Fruit fly (Drosophila melanogaster): ENCODE data around the gene CG17129.
A peak's percentile ranks its signal among the peaks of the same experiment; 100 is the strongest.

The CG17129 gene

DNA sequence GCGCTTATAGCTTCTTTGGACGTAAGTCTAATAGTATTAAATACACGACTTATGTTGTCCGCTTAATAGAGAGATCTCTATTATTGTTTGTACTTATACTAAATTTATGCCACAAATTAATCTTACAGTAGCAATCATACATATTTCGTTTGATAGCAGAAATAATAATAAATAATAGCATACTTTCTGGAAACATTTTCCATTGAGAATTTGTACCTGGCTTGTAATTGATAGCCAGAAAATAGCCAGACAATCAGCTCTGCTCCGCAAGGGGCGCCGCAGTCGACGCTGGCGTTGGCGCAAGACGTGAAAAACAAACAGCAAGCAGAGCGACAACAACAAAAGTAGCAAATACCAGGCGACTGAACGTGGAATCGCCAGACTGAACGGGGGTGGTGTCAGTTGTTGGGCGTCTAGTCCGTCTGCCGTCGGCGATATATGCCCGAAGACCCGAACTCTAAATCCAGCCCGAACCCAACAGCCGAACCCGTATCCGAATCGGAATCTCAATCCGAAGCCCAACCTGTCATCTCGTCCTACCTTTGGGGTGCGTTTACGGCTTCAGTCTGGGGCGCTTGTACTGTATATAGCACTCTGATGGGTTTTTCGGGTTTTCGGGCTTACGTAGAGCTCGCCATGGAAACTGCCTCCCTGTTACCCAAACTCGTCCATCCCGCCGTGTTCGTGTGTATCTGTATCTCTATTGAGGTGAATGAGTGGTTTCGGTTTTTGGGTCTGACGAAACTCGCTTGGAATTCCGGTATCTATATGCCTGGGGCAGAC is 19.4 kb upstream of the CG17129 start (continued):
- peak; percentile 13 for TF ChIP-seq pho (GFP tag; optimal IDR thresholded peaks at IDR 0.05)
- TF ChIP-seq CG10209 (GFP tag; optimal IDR thresholded peaks at IDR 0.05): peak; percentile 97
- TF ChIP-seq fu2 (GFP tag; optimal IDR thresholded peaks at IDR 0.05): no peak
- peak; percentile 96 for TF ChIP-seq Tbp (GFP tag; optimal IDR thresholded peaks at IDR 0.05)
- TF ChIP-seq E2f1 (GFP tag; IDR thresholded peaks at IDR 0.05): no peak
- no peak for TF ChIP-seq run (tag; optimal IDR thresholded peaks at IDR 0.05)
- TF ChIP-seq CG11695 (GFP tag; IDR thresholded peaks at IDR 0.05): peak; percentile 29; the same call in 1 of the 3 replicates
- TF ChIP-seq pita (GFP tag; optimal IDR thresholded peaks at IDR 0.05): no peak
- peak; percentile 59 for TF ChIP-seq dmrt11E (tag; optimal IDR thresholded peaks at IDR 0.05)
- peak; percentile 24 for TF ChIP-seq CG4328 (GFP tag; optimal IDR thresholded peaks at IDR 0.05)
- TF ChIP-seq bigmax (GFP tag; optimal IDR thresholded peaks at IDR 0.05): no peak
- TF ChIP-seq shn (GFP tag; optimal IDR thresholded peaks at IDR 0.05): peak; percentile 52
- peak; percentile 28 for TF ChIP-seq Max (GFP tag; optimal IDR thresholded peaks at IDR 0.05)
- TF ChIP-seq repo (GFP tag; optimal IDR thresholded peaks at IDR 0.05): no peak
- TF ChIP-seq Mrtf (GFP tag; IDR thresholded peaks at IDR 0.05): no peak
- 0 out of 3 replicates have a peak, but pooled peaks have one; percentile 15 for TF ChIP-seq zfh1 (GFP tag; IDR thresholded peaks at IDR 0.05)
- no peak for TF ChIP-seq CG4730 (GFP tag; IDR thresholded peaks at IDR 0.05)
- no peak for TF ChIP-seq CG16863 (GFP tag; optimal IDR thresholded peaks at IDR 0.05)
- TF ChIP-seq aop (GFP tag; IDR thresholded peaks at IDR 0.05): no peak
- TF ChIP-seq CG13894 (tag; optimal IDR thresholded peaks at IDR 0.05): peak; percentile 100
- no peak for TF ChIP-seq CG18011 (GFP tag; optimal IDR thresholded peaks at IDR 0.05)
- TF ChIP-seq Fer1 (GFP tag; optimal IDR thresholded peaks at IDR 0.05): peak; percentile 24
- peak; percentile 63 for TF ChIP-seq CG2120 (GFP tag; optimal IDR thresholded peaks at IDR 0.05)
- TF ChIP-seq crc (GFP tag; optimal IDR thresholded peaks at IDR 0.05): no peak
- no peak for TF ChIP-seq croc (GFP tag; conservative IDR thresholded peaks at IDR 0.05)
- TF ChIP-seq danr (GFP tag; IDR thresholded peaks at IDR 0.05): no peak
- no peak for TF ChIP-seq inv (GFP tag; IDR thresholded peaks at IDR 0.05; ENCODE audit: partially characterized antibody)
- peak; percentile 23 for TF ChIP-seq Nf-YC (tag; optimal IDR thresholded peaks at IDR 0.05)
- no peak for TF ChIP-seq CG12299 (tag; optimal IDR thresholded peaks at IDR 0.05)
- peak in 1 of 3 experiments; percentile 68 for TF ChIP-seq lola (GFP tag; optimal IDR thresholded peaks at IDR 0.05)
- TF ChIP-seq tap (tag; optimal IDR thresholded peaks at IDR 0.05): no peak
- TF ChIP-seq CG15514 (GFP tag; optimal IDR thresholded peaks at IDR 0.05): no peak
- TF ChIP-seq CG2116 (GFP tag; optimal IDR thresholded peaks at IDR 0.05): no peak
- TF ChIP-seq row (GFP tag; IDR thresholded peaks at IDR 0.05): peak; percentile 94
- 0 out of 2 replicates have a peak, but pooled peaks have one; percentile 23 for TF ChIP-seq sob (GFP tag; IDR thresholded peaks at IDR 0.05)
- TF ChIP-seq Oli (tag; optimal IDR thresholded peaks at IDR 0.05): peak; percentile 46
- no peak for TF ChIP-seq rib (GFP tag; IDR thresholded peaks at IDR 0.05)
- peak; percentile 75 for TF ChIP-seq gem (tag; optimal IDR thresholded peaks at IDR 0.05)
- TF ChIP-seq pzg (GFP tag; optimal IDR thresholded peaks at IDR 0.05): no peak
- no peak for TF ChIP-seq E2f2 (GFP tag; IDR thresholded peaks at IDR 0.05)
- TF ChIP-seq abd-A (tag; optimal IDR thresholded peaks at IDR 0.05): no peak
- TF ChIP-seq pros (GFP tag; optimal IDR thresholded peaks at IDR 0.05): peak; percentile 96
